Worm (Caenorhabditis elegans): ENCODE measurements around the gene fbxa-141.
A peak's percentile ranks its signal among the peaks of the same experiment; 100 is the strongest.

Gene fbxa-141

ce11 chrX:14478743-14479428 lies 33.8 kb downstream of the fbxa-141 start, which contains the start of gene M163.11 (continued):
- TF ChIP-seq zag-1 (tag; optimal IDR thresholded peaks at IDR 0.05), result no peak
- TF ChIP-seq R02D3.7 (tag; optimal IDR thresholded peaks at IDR 0.05), result no peak
- no peak for TF ChIP-seq F10B5.3 (tag; optimal IDR thresholded peaks at IDR 0.05)
- TF ChIP-seq sdz-12 (GFP tag; optimal IDR thresholded peaks at IDR 0.05), result peak; percentile 19
- no peak for TF ChIP-seq fos-1 (tag; optimal IDR thresholded peaks at IDR 0.05)
- TF ChIP-seq zfp-3 (GFP tag; conservative IDR thresholded peaks at IDR 0.05), result peak; percentile 77; the same call in 1 of the 2 replicates
- peak; percentile 25 for TF ChIP-seq hlh-11 (tag; optimal IDR thresholded peaks at IDR 0.05)
- peak; percentile 27 for TF ChIP-seq lin-13 (GFP tag; optimal IDR thresholded peaks at IDR 0.05)
- peak; percentile 77 for TF ChIP-seq snpc-1.2 (GFP tag; IDR thresholded peaks at IDR 0.05)
- peak; percentile 85; the same call in 1 of the 2 replicates for TF ChIP-seq D1046.2 (GFP tag; IDR thresholded peaks at IDR 0.05)
- TF ChIP-seq saeg-2 (GFP tag; IDR thresholded peaks at IDR 0.05), result 0 out of 2 replicates have a peak, but pooled peaks have one; percentile 62
- TF ChIP-seq lir-3 (tag; optimal IDR thresholded peaks at IDR 0.05), result no peak
- TF ChIP-seq Y48G9A.11 (GFP tag; IDR thresholded peaks at IDR 0.05), result peak; percentile 55
- no peak for TF ChIP-seq lin-29 (GFP tag; IDR thresholded peaks at IDR 0.05)
- TF ChIP-seq gei-8 (GFP tag; optimal IDR thresholded peaks at IDR 0.05), result peak; percentile 23
- peak in 1 of 2 experiments; percentile 39 for TF ChIP-seq unc-62 (GFP tag; optimal IDR thresholded peaks at IDR 0.05 in 1 of 2)
- TF ChIP-seq unc-62 (tag; optimal IDR thresholded peaks at IDR 0.05), result no peak
- peak; percentile 92 for TF ChIP-seq egl-43 (GFP tag; IDR thresholded peaks at IDR 0.05)
- TF ChIP-seq ztf-7 (tag; optimal IDR thresholded peaks at IDR 0.05), result peak; percentile 2
- TF ChIP-seq cey-2 (tag; optimal IDR thresholded peaks at IDR 0.05; ENCODE audit: borderline replicate concordance, insufficient read depth), result no peak
- TF ChIP-seq lim-7 (GFP tag; IDR thresholded peaks at IDR 0.05), result peak; percentile 81
- no peak for TF ChIP-seq ceh-62 (tag; optimal IDR thresholded peaks at IDR 0.05)
- peak; percentile 24 for TF ChIP-seq nhr-28 (tag; optimal IDR thresholded peaks at IDR 0.05)
- TF ChIP-seq unc-130 (GFP tag; optimal IDR thresholded peaks at IDR 0.05), result no peak
- peak; percentile 24 for TF ChIP-seq mxl-3 (GFP tag; optimal IDR thresholded peaks at IDR 0.05)

ce11 chrX:14478193-14478592 lies 34.5 kb downstream of the fbxa-141 start:
- no peak for TF ChIP-seq vab-7 (GFP tag; IDR thresholded peaks at IDR 0.05)
- no peak for TF ChIP-seq nhr-76 (tag; optimal IDR thresholded peaks at IDR 0.05)
- no peak for TF ChIP-seq nhr-237 (tag; optimal IDR thresholded peaks at IDR 0.05)
- TF ChIP-seq zag-1 (tag; optimal IDR thresholded peaks at IDR 0.05), result no peak
- TF ChIP-seq aly-2 (tag; optimal IDR thresholded peaks at IDR 0.05), result no peak
- TF ChIP-seq tag-97 (GFP tag; IDR thresholded peaks at IDR 0.05), result no peak
- no peak for TF ChIP-seq egl-27 (tag; optimal IDR thresholded peaks at IDR 0.05)
- TF ChIP-seq ctbp-1 (GFP tag; IDR thresholded peaks at IDR 0.05), result no peak
- no peak for TF ChIP-seq spr-3 (GFP tag; optimal IDR thresholded peaks at IDR 0.05)
- no peak for TF ChIP-seq aha-1 (tag)
- TF ChIP-seq F37D6.2 (tag; optimal IDR thresholded peaks at IDR 0.05), result peak; percentile 65
- no peak for TF ChIP-seq skn-1 (tag; optimal IDR thresholded peaks at IDR 0.05)
- no peak for TF ChIP-seq daf-19 (GFP tag; conservative IDR thresholded peaks at IDR 0.05)
- peak; percentile 17 for TF ChIP-seq duxl-1 (tag; optimal IDR thresholded peaks at IDR 0.05; ENCODE audit: poor library complexity)
- TF ChIP-seq lim-7 (GFP tag; IDR thresholded peaks at IDR 0.05), result no peak
- no peak for TF ChIP-seq jun-1 (tag; optimal IDR thresholded peaks at IDR 0.05)
- TF ChIP-seq nhr-10 (tag; optimal IDR thresholded peaks at IDR 0.05), result no peak
- no peak for TF ChIP-seq arid-1 (GFP tag; conservative IDR thresholded peaks at IDR 0.05)
- TF ChIP-seq daf-8 (GFP tag; IDR thresholded peaks at IDR 0.05), result no peak
- TF ChIP-seq ama-1 (optimal IDR thresholded peaks at IDR 0.05), result no peak
- no peak for TF ChIP-seq nhr-102 (tag; optimal IDR thresholded peaks at IDR 0.05)
- TF ChIP-seq ztf-7 (tag; optimal IDR thresholded peaks at IDR 0.05), result no peak
- no peak for TF ChIP-seq lin-15B (tag; optimal IDR thresholded peaks at IDR 0.05)
- no peak for TF ChIP-seq madf-5 (GFP tag; IDR thresholded peaks at IDR 0.05)
- no peak for TF ChIP-seq dmd-6 (GFP tag; IDR thresholded peaks at IDR 0.05)
- TF ChIP-seq hmg-1.1 (GFP tag; IDR thresholded peaks at IDR 0.05), result peak; percentile 48
- no peak for TF ChIP-seq Y48G9A.11 (GFP tag; IDR thresholded peaks at IDR 0.05)
- TF ChIP-seq saeg-2 (GFP tag; IDR thresholded peaks at IDR 0.05), result no peak
- TF ChIP-seq nhr-42 (GFP tag; IDR thresholded peaks at IDR 0.05), result no peak
- no peak for TF ChIP-seq mxl-3 (GFP tag; optimal IDR thresholded peaks at IDR 0.05)
- TF ChIP-seq snpc-4 (tag; optimal IDR thresholded peaks at IDR 0.05), result peak; percentile 87
- TF ChIP-seq F49E8.2 (tag; optimal IDR thresholded peaks at IDR 0.05; ENCODE audit: borderline replicate concordance), result no peak

Data from whole organism, L4 larva.